Worm (Caenorhabditis elegans) whole organism, midembryonic: ENCODE measurements around the gene Y41C4A.9.

ENCODE experiments used
- T22C8.4 ChIP-seq: fragments of 200-800 bp; sonication (Bioruptor generic); IDR thresholded peaks from 2 replicates; pipeline ENCODE4 v1.3.6; 2022; ENCODE audit warnings: missing genetic modification characterization, missing compliant biosample characterization
- cog-1 ChIP-seq: sonication (generic microtip); optimal IDR thresholded peaks from 2 replicates; lab custom pipeline; 2016; ENCODE audit warnings: missing genetic modification characterization, missing compliant biosample characterization
- flt-1 ChIP-seq: fragments of 200-800 bp; sonication (Bioruptor generic); IDR thresholded peaks from 2 replicates; pipeline ENCODE4 v1.3.6; 2022; ENCODE audit warnings: missing genetic modification characterization, missing compliant biosample characterization
- klf-2 ChIP-seq: fragments of 200-800 bp; sonication (Bioruptor generic); conservative IDR thresholded peaks from 2 replicates; pipeline ENCODE4 v1.3.6; 2022; ENCODE audit warnings: missing genetic modification reagents, missing genetic modification characterization, missing compliant biosample characterization
- med-1 ChIP-seq: sonication (generic microtip); optimal IDR thresholded peaks from 2 replicates; lab custom pipeline; 2017; ENCODE audit warnings: missing genetic modification characterization, mild to moderate bottlenecking, missing compliant biosample characterization, antibody characterized with exemption, missing genetic modification reagents; ENCODE audit not compliant: insufficient read depth
- tab-1 ChIP-seq: fragments of 200-800 bp; sonication (Bioruptor generic); IDR thresholded peaks from 2 replicates; pipeline ENCODE4 v1.3.6; 2022; ENCODE audit warnings: missing genetic modification characterization, missing compliant biosample characterization
- ztf-23 ChIP-seq: fragments of 200-800 bp; sonication (Bioruptor generic); IDR thresholded peaks from 2 replicates; pipeline ENCODE4 v1.3.6; 2022; ENCODE audit warnings: missing genetic modification reagents, missing genetic modification characterization, missing compliant biosample characterization
- ztf-29 ChIP-seq: fragments of 200-800 bp; sonication (Bioruptor generic); IDR thresholded peaks from 2 replicates; pipeline ENCODE4 v1.3.6; 2022; ENCODE audit warnings: missing genetic modification reagents, missing genetic modification characterization, missing compliant biosample characterization

DNA sequence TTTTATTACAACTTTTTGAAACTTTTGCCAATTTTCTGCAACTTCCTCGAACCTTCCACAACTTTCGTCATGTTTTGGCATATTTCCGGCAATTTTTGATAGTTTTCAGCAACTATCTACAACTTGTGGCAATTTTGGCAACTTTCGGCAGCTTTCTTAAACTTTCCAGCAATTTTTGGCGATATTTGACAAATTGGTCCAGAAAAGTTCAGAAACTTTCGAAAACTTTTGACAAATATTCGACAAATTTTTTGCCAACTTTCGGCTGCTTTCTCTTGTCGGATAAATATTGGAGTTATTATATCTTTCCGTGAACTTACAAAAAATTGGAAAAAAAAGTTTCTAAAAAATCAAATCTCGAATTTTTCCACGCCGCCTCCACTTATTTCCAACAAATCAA, 11.9 kb upstream of the Y41C4A.9 start, which contains the start of gene Y41C4A.18:
- TF ChIP-seq ztf-29 (GFP tag; lab: Robert Waterston, UW) (no peak), med-1 (no peak), tab-1 (GFP tag; lab: Robert Waterston, UW) (no peak), klf-2 (GFP tag; lab: Robert Waterston, UW) (no peak), cog-1 (tag; lab: Kevin White, UChicago) (no peak), T22C8.4 (GFP tag; lab: Robert Waterston, UW) (no peak), flt-1 (GFP tag; lab: Robert Waterston, UW) (no peak), ztf-23 (GFP tag; lab: Robert Waterston, UW) (no peak)
